Worm (Caenorhabditis elegans): ENCODE results near the gene best-15.

best-15 gene

DNA sequence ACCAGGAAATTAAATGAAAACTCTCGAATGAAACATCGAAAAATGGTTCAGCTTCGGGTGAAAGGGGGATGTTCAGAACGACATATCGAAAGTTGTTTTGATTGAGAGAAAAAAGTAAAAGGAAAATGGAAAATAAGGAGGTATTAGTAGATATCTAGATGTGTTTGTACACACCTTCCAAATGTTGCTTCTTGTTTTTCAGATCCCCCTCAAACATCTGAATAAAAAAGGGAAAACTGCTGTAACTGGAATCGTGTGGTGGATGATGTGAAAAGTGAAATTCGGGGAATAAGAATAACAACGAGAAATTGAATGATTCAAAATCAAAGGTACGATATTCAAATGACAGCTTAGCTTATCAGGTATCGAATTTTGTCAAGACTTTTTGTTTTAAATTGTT is 4.0 kb downstream of the best-15 start, which contains the start of gene npax-3:
Gene npax-3, minus strand, starts transcription at position 101 of the 400 bp plus-strand sequence.
- TF ChIP-seq C08G9.2 (tag; optimal IDR thresholded peaks at IDR 0.05) (no peak), tbx-7 (tag; optimal IDR thresholded peaks at IDR 0.05) (no peak), odd-2 (tag; optimal IDR thresholded peaks at IDR 0.05) (no peak), ceh-30 (tag; optimal IDR thresholded peaks at IDR 0.05) (no peak), hlh-30 (tag; optimal IDR thresholded peaks at IDR 0.05; ENCODE audit: insufficient read depth) (no peak), nhr-11 (tag; optimal IDR thresholded peaks at IDR 0.05) (no peak), madf-2 (tag; optimal IDR thresholded peaks at IDR 0.05) (no peak), C38D4.7 (GFP tag; optimal IDR thresholded peaks at IDR 0.05) (no peak), lin-11 (tag; optimal IDR thresholded peaks at IDR 0.05) (no peak), sox-4 (tag; optimal IDR thresholded peaks at IDR 0.05) (no peak), ref-2 (tag; optimal IDR thresholded peaks at IDR 0.05) (no peak), unc-86 (tag; optimal IDR thresholded peaks at IDR 0.05) (no peak), F13H6.1 (tag; optimal IDR thresholded peaks at IDR 0.05) (no peak), gmeb-2 (tag; optimal IDR thresholded peaks at IDR 0.05) (no peak), Y22D7AL.16 (tag; optimal IDR thresholded peaks at IDR 0.05) (no peak), dmd-4 (tag; optimal IDR thresholded peaks at IDR 0.05; ENCODE audit: borderline replicate concordance) (no peak), hlh-15 (tag; optimal IDR thresholded peaks at IDR 0.05) (no peak), nfya-1 (tag; optimal IDR thresholded peaks at IDR 0.05) (no peak), ceh-6 (GFP tag; optimal IDR thresholded peaks at IDR 0.05) (no peak)

DNA sequence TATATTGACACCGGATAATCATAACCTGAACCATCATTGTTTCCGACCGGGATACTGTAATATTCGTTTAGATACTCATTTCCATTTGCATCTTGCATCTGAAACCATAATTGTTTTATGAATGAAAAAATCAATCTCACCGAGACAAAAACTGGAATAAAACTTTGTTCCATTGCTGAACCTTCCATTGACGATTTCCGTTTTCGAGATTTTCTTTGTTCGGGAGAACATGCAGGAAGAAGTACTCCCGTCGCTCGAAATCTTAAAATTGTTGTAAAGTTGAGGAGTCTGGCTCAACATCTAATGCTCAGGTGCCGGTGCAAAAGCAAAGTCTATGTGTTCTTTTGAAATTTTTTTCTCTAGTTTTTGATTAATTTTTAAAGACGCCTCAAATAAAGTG is 6.0 kb downstream of the best-15 start:
- TF ChIP-seq ceh-22 (tag; optimal IDR thresholded peaks at IDR 0.05) (no peak), Y22D7AL.16 (tag; optimal IDR thresholded peaks at IDR 0.05) (no peak), ceh-30 (tag; optimal IDR thresholded peaks at IDR 0.05) (no peak), dmd-4 (tag; optimal IDR thresholded peaks at IDR 0.05; ENCODE audit: borderline replicate concordance) (no peak), ama-1 (optimal IDR thresholded peaks at IDR 0.05) (no peak), pag-3 (tag; optimal IDR thresholded peaks at IDR 0.05; ENCODE audit: borderline replicate concordance) (no peak), syd-9 (tag; optimal IDR thresholded peaks at IDR 0.05) (no peak), hlh-13 (GFP tag; optimal IDR thresholded peaks at IDR 0.05) (no peak), unc-55 (GFP tag; optimal IDR thresholded peaks at IDR 0.05) (no peak), hlh-30 (tag; optimal IDR thresholded peaks at IDR 0.05; ENCODE audit: insufficient read depth) (no peak), ceh-18 (tag; optimal IDR thresholded peaks at IDR 0.05) (no peak), pha-4 (tag; optimal IDR thresholded peaks at IDR 0.05) (no peak), ttx-3 (tag; optimal IDR thresholded peaks at IDR 0.05) (no peak), fax-1 (tag; optimal IDR thresholded peaks at IDR 0.05) (no peak), C38D4.7 (GFP tag; optimal IDR thresholded peaks at IDR 0.05) (no peak)

ce11 chrIV:10825383-10825782 is 6.7 kb downstream of the best-15 start:
- TF ChIP-seq K09A11.1 (tag; optimal IDR thresholded peaks at IDR 0.05; ENCODE audit: insufficient read depth) (no peak), unc-55 (GFP tag; optimal IDR thresholded peaks at IDR 0.05) (no peak), unc-42 (tag; optimal IDR thresholded peaks at IDR 0.05) (no peak)

DNA sequence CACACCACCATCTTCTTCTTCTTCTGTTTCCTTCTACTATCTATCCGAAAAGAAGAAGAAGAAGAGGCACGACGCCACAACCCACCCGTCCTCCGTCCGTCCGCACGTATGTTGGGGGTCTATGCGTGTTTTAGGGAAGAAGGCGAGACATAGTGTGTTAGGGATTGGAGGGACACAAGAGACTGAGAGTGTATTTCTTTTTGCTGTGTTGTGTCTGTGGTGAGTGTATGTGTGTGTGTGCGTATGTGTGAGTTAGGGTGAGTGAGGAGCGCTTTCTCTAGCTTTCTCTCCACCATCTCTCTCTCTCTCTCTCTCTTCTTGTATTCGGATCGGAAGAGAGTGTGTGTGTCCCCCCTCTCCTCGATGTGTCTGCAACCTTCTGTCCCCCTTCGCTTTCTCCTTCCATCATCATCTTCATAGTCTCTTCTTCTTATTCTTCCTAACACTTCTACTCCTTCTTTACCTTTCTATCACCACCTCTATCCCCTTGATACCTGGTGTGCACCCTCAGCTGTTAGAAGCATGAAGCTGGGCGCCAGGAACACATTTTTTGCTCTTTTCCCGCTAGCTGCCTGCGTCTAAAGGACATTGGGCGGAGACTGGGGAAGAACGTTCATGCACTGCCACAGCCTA is 10.3 kb downstream of the best-15 start:
- TF ChIP-seq ttx-3 (tag; optimal IDR thresholded peaks at IDR 0.05), result peak; percentile 11
- peak; percentile 55 for TF ChIP-seq ama-1 (optimal IDR thresholded peaks at IDR 0.05)
- no peak for TF ChIP-seq fax-1 (tag; optimal IDR thresholded peaks at IDR 0.05)
- TF ChIP-seq odd-2 (tag; optimal IDR thresholded peaks at IDR 0.05), result no peak
- peak; percentile 8 for TF ChIP-seq pag-3 (tag; optimal IDR thresholded peaks at IDR 0.05; ENCODE audit: borderline replicate concordance)
- TF ChIP-seq che-1 (tag; optimal IDR thresholded peaks at IDR 0.05), result peak; percentile 1
- no peak for TF ChIP-seq ceh-48 (tag; optimal IDR thresholded peaks at IDR 0.05)
- peak; percentile 70 for TF ChIP-seq unc-42 (tag; optimal IDR thresholded peaks at IDR 0.05)
- TF ChIP-seq mec-3 (tag; optimal IDR thresholded peaks at IDR 0.05; ENCODE audit: borderline replicate concordance), result no peak
- peak; percentile 89 for TF ChIP-seq ceh-34 (tag; optimal IDR thresholded peaks at IDR 0.05)
- peak; percentile 39 for TF ChIP-seq tbx-7 (tag; optimal IDR thresholded peaks at IDR 0.05)
- peak; percentile 71 for TF ChIP-seq pqm-1 (tag; optimal IDR thresholded peaks at IDR 0.05)
- TF ChIP-seq Y22D7AL.16 (tag; optimal IDR thresholded peaks at IDR 0.05), result peak; percentile 28
- TF ChIP-seq rnt-1 (tag; optimal IDR thresholded peaks at IDR 0.05), result peak; percentile 93
- peak; percentile 56 for TF ChIP-seq ceh-14 (tag; optimal IDR thresholded peaks at IDR 0.05)
- peak; percentile 7 for TF ChIP-seq T23F11.4 (GFP tag; optimal IDR thresholded peaks at IDR 0.05)
- TF ChIP-seq ztf-16 (tag; optimal IDR thresholded peaks at IDR 0.05), result peak; percentile 51
- TF ChIP-seq pha-2 (tag; optimal IDR thresholded peaks at IDR 0.05), result no peak
- peak; percentile 83 for TF ChIP-seq syd-9 (tag; optimal IDR thresholded peaks at IDR 0.05)
- TF ChIP-seq ceh-6 (GFP tag; optimal IDR thresholded peaks at IDR 0.05), result peak; percentile 48
- peak; percentile 38 for TF ChIP-seq dmd-4 (tag; optimal IDR thresholded peaks at IDR 0.05; ENCODE audit: borderline replicate concordance)
- peak; percentile 62; the same call in 1 of the 2 replicates for TF ChIP-seq unc-3 (GFP tag; conservative IDR thresholded peaks at IDR 0.05)
- no peak for TF ChIP-seq unc-3 (tag; optimal IDR thresholded peaks at IDR 0.05)
- TF ChIP-seq ceh-19 (GFP tag; optimal IDR thresholded peaks at IDR 0.05), result peak; percentile 8
- peak; percentile 7 for TF ChIP-seq K09A11.1 (tag; optimal IDR thresholded peaks at IDR 0.05; ENCODE audit: insufficient read depth)

Measured in whole organism, late embryonic.